Fruit fly (Drosophila melanogaster) whole organism, wandering third instar larva: ENCODE results near the gene CG45101.

Experiments used
- Abd-B ChIP-seq: fragments of >200 bp; optimal IDR thresholded peaks from 2 replicates; lab custom pipeline; 2017; ENCODE audit warnings: missing biosample characterization, missing genetic modification characterization
- Dfd ChIP-seq: fragments of >200 bp; optimal IDR thresholded peaks from 2 replicates; lab custom pipeline; 2017; ENCODE audit warnings: missing biosample characterization, missing genetic modification characterization
- lola ChIP-seq: fragments of >200 bp; optimal IDR thresholded peaks from 2 replicates; lab custom pipeline; 2017; ENCODE audit warnings: missing biosample characterization, missing genetic modification characterization
- pan ChIP-seq: fragments of >200 bp; optimal IDR thresholded peaks from 2 replicates; lab custom pipeline; 2017
- tai ChIP-seq: sonication (Bioruptor generic); optimal IDR thresholded peaks from 2 replicates; lab custom pipeline; 2016; ENCODE audit warnings: missing biosample characterization, missing genetic modification characterization

- TF ChIP-seq Abd-B (no peak), lola (GFP tag; lab: Kevin White, UChicago) (no peak), tai (GFP tag; lab: Kevin White, UChicago) (no peak), pan (lab: Kevin White, UChicago) (no peak), Dfd (GFP tag; lab: Kevin White, UChicago) (no peak)
These were observed 18.8 kb downstream of the CG45101 start for dm6 chr3L:11083605-11084004.
